Fruit fly (Drosophila melanogaster) S2 (cell line): ENCODE results near the gene Cph.

Experiments used
- CG8478 ChIP-seq: fragments of >200 bp; optimal IDR thresholded peaks from 2 replicates; lab custom pipeline; 2018
- CTCF ChIP-seq, 2 experiments: fragments of >200 bp; optimal IDR thresholded peaks; 2 replicates each; lab custom pipeline; 2018

- TF ChIP-seq CG8478 = no peak
- TF ChIP-seq CTCF (optimal IDR thresholded peaks at IDR 0.05; lab: Kevin White, UChicago) = no peak
These were observed 33.0 kb upstream of the Cph start, which contains the start of the genes CG4617 and CG8300 for dm6 chrX:7104400-7105068.
